Fruit fly (Drosophila melanogaster): ENCODE results near the gene Doc1.

dm6 chr3L:9061449-9061848 lies 20.3 kb downstream of the Doc1 start:
- TF ChIP-seq psq (GFP tag; optimal IDR thresholded peaks at IDR 0.05): no peak
- TF ChIP-seq Abd-B (GFP tag; optimal IDR thresholded peaks at IDR 0.05): no peak
- no peak for TF ChIP-seq foxo (GFP tag; optimal IDR thresholded peaks at IDR 0.05)
- no peak for TF ChIP-seq N (GFP tag; optimal IDR thresholded peaks at IDR 0.05)
- TF ChIP-seq OdsH (GFP tag; optimal IDR thresholded peaks at IDR 0.05): no peak
- no peak for TF ChIP-seq rgr (GFP tag; optimal IDR thresholded peaks at IDR 0.05)

Data from whole organism, wandering third instar larva.